Fruit fly (Drosophila melanogaster): ENCODE measurements around the gene Sac1.

dm6 chr3L:1265423-1266002 is 17.9 kb downstream of the Sac1 start:
- TF ChIP-seq Hey (tag; optimal IDR thresholded peaks at IDR 0.05) (no peak), CG6254 (GFP tag; optimal IDR thresholded peaks at IDR 0.05) (no peak), Meics (GFP tag; optimal IDR thresholded peaks at IDR 0.05) (no peak), tx (GFP tag; optimal IDR thresholded peaks at IDR 0.05) (no peak), Dll (GFP tag; IDR thresholded peaks at IDR 0.05; ENCODE audit: partially characterized antibody) (no peak), phol (tag; optimal IDR thresholded peaks at IDR 0.05) (no peak), Med (GFP tag) (no peak)

All from whole organism, embryonic.